Fruit fly (Drosophila melanogaster): Measurements from ENCODE around the gene CG12702.

DNA sequence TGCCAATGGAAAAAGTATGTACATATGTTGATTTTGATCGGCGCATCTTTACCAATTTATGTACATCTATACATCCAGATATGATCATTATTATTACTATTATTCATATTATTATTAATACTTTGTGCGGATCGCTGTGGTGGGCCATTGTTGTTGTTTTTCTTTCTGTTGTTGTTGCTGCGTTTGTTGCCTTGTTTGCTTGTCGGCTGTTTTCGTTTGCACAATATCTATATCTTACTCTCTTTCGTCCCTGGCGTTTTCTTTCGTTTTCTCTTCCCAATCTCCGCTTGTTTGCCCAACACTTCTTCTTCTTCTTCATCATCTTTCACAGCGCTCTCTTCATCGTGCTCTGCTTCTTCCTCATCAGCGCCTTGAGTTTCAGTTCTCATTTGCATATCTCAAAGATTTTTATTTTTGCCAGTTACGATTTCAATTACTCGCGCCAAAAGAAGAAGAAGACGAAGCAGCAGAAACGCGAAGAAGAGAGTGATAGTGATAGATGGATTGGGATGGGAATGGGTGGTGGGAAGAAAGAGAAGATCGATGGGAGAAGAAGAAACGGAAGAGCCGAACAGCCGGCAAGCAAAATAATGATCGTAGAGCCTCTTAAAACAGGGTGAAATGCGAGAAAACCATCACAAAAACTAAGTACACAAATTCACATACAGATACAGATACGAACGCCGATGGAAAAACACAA, 23.4 kb upstream of the CG12702 start:
- no peak for TF ChIP-seq Sin3A (optimal IDR thresholded peaks at IDR 0.05)
- no peak for TF ChIP-seq insv (optimal IDR thresholded peaks at IDR 0.05)
- TF ChIP-seq Myc (optimal IDR thresholded peaks at IDR 0.05) = no peak

Measured in Kc167 (cell line).